Worm (Caenorhabditis elegans) whole organism, mixed stage, embryonic: ENCODE results near the gene dos-2.

Experiments used
- blmp-1 ChIP-seq: fragments of 150-350 bp; optimal IDR thresholded peaks from 2 replicates; lab custom pipeline; 2014; ENCODE audit warnings: missing biosample characterization, missing genetic modification characterization
- flh-1 ChIP-seq: fragments of 200-800 bp; sonication (Bioruptor generic); optimal IDR thresholded peaks from 2 replicates; lab custom pipeline; 2018; ENCODE audit warnings: mild to moderate bottlenecking, missing genetic modification characterization, moderate library complexity, missing compliant biosample characterization
- lin-13 ChIP-seq: fragments of 150-350 bp; optimal IDR thresholded peaks from 2 replicates; lab custom pipeline; 2014; ENCODE audit warnings: missing biosample characterization, missing genetic modification characterization
- mab-5 ChIP-seq: fragments of 150-350 bp; optimal IDR thresholded peaks from 2 replicates; lab custom pipeline; 2014; ENCODE audit warnings: missing biosample characterization, missing genetic modification characterization
- nhr-2 ChIP-seq: fragments of 150-350 bp; optimal IDR thresholded peaks from 2 replicates; lab custom pipeline; 2014; ENCODE audit warnings: missing biosample characterization, missing genetic modification characterization
- nhr-237 ChIP-seq: fragments of 150-350 bp; optimal IDR thresholded peaks from 2 replicates; lab custom pipeline; 2014; ENCODE audit warnings: missing biosample characterization, missing genetic modification characterization
- nhr-28 ChIP-seq: fragments of 150-350 bp; optimal IDR thresholded peaks from 2 replicates; lab custom pipeline; 2014; ENCODE audit warnings: missing biosample characterization, missing genetic modification characterization
- pha-4 ChIP-seq: fragments of 150-350 bp; optimal IDR thresholded peaks from 2 replicates; lab custom pipeline; 2018; ENCODE audit warnings: missing biosample characterization, missing genetic modification reagents, missing genetic modification characterization
- unc-120 ChIP-seq: sonication (generic microtip); optimal IDR thresholded peaks from 2 replicates; lab custom pipeline; 2017; ENCODE audit warnings: missing genetic modification characterization, missing compliant biosample characterization; ENCODE audit not compliant: poor library complexity, severe bottlenecking
- unc-39 ChIP-seq: fragments of 150-350 bp; optimal IDR thresholded peaks from 2 replicates; lab custom pipeline; 2014; ENCODE audit warnings: missing biosample characterization, missing genetic modification characterization
- unc-62 ChIP-seq: fragments of 150-350 bp; optimal IDR thresholded peaks from 2 replicates; lab custom pipeline; 2014; ENCODE audit warnings: missing biosample characterization, missing genetic modification reagents, missing genetic modification characterization

DNA sequence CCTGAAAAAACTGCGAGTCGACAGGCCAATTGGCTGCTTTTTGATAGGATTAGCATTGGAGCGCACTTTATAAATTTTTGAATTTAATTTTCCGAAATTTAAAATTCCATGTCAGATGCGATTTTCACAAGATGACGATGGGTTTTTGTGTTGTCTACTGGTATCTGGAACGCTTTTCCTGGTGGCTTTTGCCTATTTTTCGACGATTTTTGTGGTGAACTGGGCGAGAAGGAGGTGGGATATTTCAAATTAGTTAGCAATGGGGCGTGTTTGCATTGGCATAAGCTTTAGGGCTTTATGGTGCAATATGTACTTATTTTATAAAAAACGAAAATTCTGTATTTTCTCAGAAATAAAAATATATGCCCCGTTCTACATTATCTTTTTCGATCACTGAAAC is 3.9 kb upstream of the dos-2 start, which contains the start of gene K10G6.9:
- TF ChIP-seq pha-4 (tag; lab: Kevin White, UChicago), result no peak
- TF ChIP-seq unc-62, result no peak
- no peak for TF ChIP-seq nhr-28
- TF ChIP-seq blmp-1 (tag; lab: Kevin White, UChicago), result no peak
- TF ChIP-seq mab-5, result no peak
- no peak for TF ChIP-seq unc-120
- no peak for TF ChIP-seq unc-39 (tag; lab: Kevin White, UChicago)
- no peak for TF ChIP-seq nhr-237 (tag; lab: Kevin White, UChicago)
- TF ChIP-seq lin-13 (tag; lab: Kevin White, UChicago), result no peak
- TF ChIP-seq flh-1 (GFP tag; lab: Kevin White, UChicago), result no peak
- TF ChIP-seq nhr-2 (tag; lab: Kevin White, UChicago), result no peak
